Fruit fly (Drosophila melanogaster) whole organism, embryonic: ENCODE results near the gene Bacc.

Experiments used
- Abd-B ChIP-seq: fragments of 200-800 bp; sonication (Bioruptor generic); optimal IDR thresholded peaks from 2 replicates; lab custom pipeline; 2018; ENCODE audit warnings: missing biosample characterization, mild to moderate bottlenecking, missing genetic modification characterization, moderate library complexity
- Bdp1 ChIP-seq: fragments of 200-800 bp; sonication (Bioruptor generic); optimal IDR thresholded peaks from 3 replicates; lab custom pipeline; 2016; ENCODE audit warnings: missing biosample characterization, missing genetic modification characterization
- CG11504 ChIP-seq: fragments of 200-800 bp; sonication (Bioruptor generic); optimal IDR thresholded peaks from 3 replicates; lab custom pipeline; 2019; ENCODE audit warnings: missing biosample characterization, mild to moderate bottlenecking, missing genetic modification characterization, moderate library complexity
- CG11696 ChIP-seq: fragments of 200-800 bp; sonication (Bioruptor generic); IDR thresholded peaks from 2 replicates; pipeline ENCODE4 v1.3.6; 2022; ENCODE audit warnings: missing biosample characterization, missing genetic modification characterization
- CG12104 ChIP-seq: fragments of 200-800 bp; sonication (Bioruptor generic); optimal IDR thresholded peaks from 3 replicates; lab custom pipeline; 2016; ENCODE audit warnings: missing biosample characterization, missing genetic modification characterization
- CG17359 ChIP-seq: fragments of 200-800 bp; sonication (Bioruptor generic); optimal IDR thresholded peaks from 3 replicates; lab custom pipeline; 2018; ENCODE audit warnings: missing biosample characterization, mild to moderate bottlenecking, missing genetic modification characterization, moderate library complexity
- CG18262 ChIP-seq: fragments of 200-800 bp; optimal IDR thresholded peaks from 3 replicates; lab custom pipeline; 2019; ENCODE audit warnings: missing biosample characterization, mild to moderate bottlenecking, missing genetic modification characterization, moderate library complexity
- CG32532 ChIP-seq: fragments of 200-800 bp; sonication (Bioruptor generic); IDR thresholded peaks from 2 replicates; pipeline ENCODE4 v1.3.6; 2022; ENCODE audit warnings: missing biosample characterization, missing genetic modification characterization
- CG3407 ChIP-seq: fragments of 200-800 bp; sonication (Bioruptor generic); optimal IDR thresholded peaks from 2 replicates; lab custom pipeline; 2018; ENCODE audit warnings: missing biosample characterization, mild to moderate bottlenecking, missing genetic modification characterization
- CG3726 ChIP-seq: fragments of 200-800 bp; sonication (Bioruptor generic); IDR thresholded peaks from 3 replicates; pipeline ENCODE4, ENCODE4 v1.3.6; 2022; ENCODE audit warnings: missing biosample characterization, missing genetic modification characterization
- CG4707 ChIP-seq: fragments of 200-800 bp; sonication (Bioruptor generic); optimal IDR thresholded peaks from 2 replicates; lab custom pipeline; 2018; ENCODE audit warnings: missing biosample characterization, mild to moderate bottlenecking, missing genetic modification characterization, moderate library complexity
- CG4854 ChIP-seq: fragments of 200-800 bp; sonication (Bioruptor generic); optimal IDR thresholded peaks from 2 replicates; lab custom pipeline; 2016; ENCODE audit warnings: missing biosample characterization, missing genetic modification characterization, inconsistent platforms
- CG7839 ChIP-seq: fragments of 200-800 bp; sonication (Bioruptor generic); optimal IDR thresholded peaks from 3 replicates; lab custom pipeline; 2018; ENCODE audit warnings: missing biosample characterization, mild to moderate bottlenecking, missing genetic modification characterization, moderate library complexity
- CG7928 ChIP-seq: fragments of 200-800 bp; sonication (Bioruptor generic); optimal IDR thresholded peaks from 2 replicates; lab custom pipeline; 2017; ENCODE audit warnings: missing biosample characterization, mild to moderate bottlenecking, missing genetic modification characterization
- CG9215 ChIP-seq: fragments of 200-800 bp; sonication (Bioruptor generic); IDR thresholded peaks from 2 replicates; pipeline ENCODE4 v1.3.6; 2022; ENCODE audit warnings: missing biosample characterization, missing genetic modification characterization
- CG9932 ChIP-seq: fragments of 200-800 bp; sonication (Bioruptor generic); IDR thresholded peaks from 2 replicates; pipeline ENCODE4 v1.3.6; 2022; ENCODE audit warnings: missing biosample characterization, missing genetic modification characterization
- CTCF ChIP-seq: fragments of 200-800 bp; sonication (Bioruptor generic); optimal IDR thresholded peaks from 2 replicates; lab custom pipeline; 2017; ENCODE audit warnings: missing biosample characterization, mild to moderate bottlenecking, missing genetic modification characterization, moderate library complexity
- CkIIα-i1 ChIP-seq: fragments of 200-800 bp; sonication (Bioruptor generic); IDR thresholded peaks from 2 replicates; pipeline ENCODE4 v1.3.6; 2022; ENCODE audit warnings: missing biosample characterization, missing genetic modification characterization
- D ChIP-seq, 2 experiments: fragments of 200-800 bp in 1 of 2; fragments of >200 bp in 1 of 2; sonication (Bioruptor generic) in 1 of 2; optimal IDR thresholded peaks; 2 replicates in 1 of 2; 3 replicates in 1 of 2; lab custom pipeline; 2017; ENCODE audit warnings: mild to moderate bottlenecking in 1 of 2, missing biosample characterization in 1 of 2, missing genetic modification characterization in 1 of 2, missing genetic modification reagents in 1 of 2
- D19B ChIP-seq: fragments of 200-800 bp; sonication (Bioruptor generic); optimal IDR thresholded peaks from 2 replicates; lab custom pipeline; 2017; ENCODE audit warnings: missing biosample characterization, mild to moderate bottlenecking, missing genetic modification characterization
- Ets65A ChIP-seq: fragments of 200-800 bp; sonication (Bioruptor generic); peaks from one replicate; lab custom pipeline; 2016; ENCODE audit warnings: missing biosample characterization, missing genetic modification characterization
- GATAe ChIP-seq: fragments of 200-800 bp; sonication (Bioruptor generic); conservative IDR thresholded peaks from 2 replicates; pipeline ENCODE4 v1.3.6; 2022; ENCODE audit warnings: missing biosample characterization, missing genetic modification characterization
- Hey ChIP-seq: fragments of 200-800 bp; sonication (Bioruptor generic); optimal IDR thresholded peaks from 3 replicates; lab custom pipeline; 2018; ENCODE audit warnings: missing biosample characterization, mild to moderate bottlenecking, missing genetic modification characterization
- Hmr ChIP-seq: fragments of 200-800 bp; sonication (Bioruptor generic); optimal IDR thresholded peaks from 3 replicates; lab custom pipeline; 2017; ENCODE audit warnings: mild to moderate bottlenecking, missing biosample characterization, missing genetic modification reagents, missing genetic modification characterization
- Hsf ChIP-seq: fragments of 200-800 bp; sonication (Bioruptor generic); optimal IDR thresholded peaks from 3 replicates; lab custom pipeline; 2016; ENCODE audit warnings: missing biosample characterization, missing genetic modification characterization
- Jarid2 ChIP-seq: fragments of 200-800 bp; sonication (Bioruptor generic); optimal IDR thresholded peaks from 3 replicates; lab custom pipeline; 2017; ENCODE audit warnings: mild to moderate bottlenecking, missing biosample characterization, missing genetic modification reagents, missing genetic modification characterization
- Nf-YA ChIP-seq: fragments of 200-800 bp; sonication (Bioruptor generic); IDR thresholded peaks from 2 replicates; pipeline ENCODE4 v1.3.6; 2022; ENCODE audit warnings: missing biosample characterization, missing genetic modification characterization
- Optix ChIP-seq: fragments of 200-800 bp; sonication (Bioruptor generic); IDR thresholded peaks from 3 replicates; pipeline ENCODE4 v1.3.6; 2022; ENCODE audit warnings: missing biosample characterization, missing genetic modification characterization
- Ravus ChIP-seq: fragments of 200-800 bp; sonication (Bioruptor generic); IDR thresholded peaks from 2 replicates; pipeline ENCODE4 v1.3.6; 2022; ENCODE audit warnings: missing biosample characterization, missing genetic modification characterization
- Rx ChIP-seq: fragments of 200-800 bp; sonication (Bioruptor generic); IDR thresholded peaks from 2 replicates; pipeline ENCODE4 v1.3.6; 2022; ENCODE audit warnings: missing biosample characterization, missing genetic modification characterization
- Side ChIP-seq: fragments of 200-800 bp; sonication (Bioruptor generic); optimal IDR thresholded peaks from 2 replicates; lab custom pipeline; 2016; ENCODE audit warnings: missing biosample characterization, missing genetic modification characterization
- Six4 ChIP-seq: fragments of 200-800 bp; sonication (Bioruptor generic); optimal IDR thresholded peaks from 2 replicates; lab custom pipeline; 2016; ENCODE audit warnings: missing biosample characterization, missing genetic modification characterization
- ase ChIP-seq: fragments of 200-800 bp; sonication (Bioruptor generic); IDR thresholded peaks from 3 replicates; pipeline ENCODE4 v1.3.6; 2022; ENCODE audit warnings: missing biosample characterization, missing genetic modification characterization
- bsh ChIP-seq, 2 experiments: fragments of 200-800 bp; sonication (Bioruptor generic); optimal IDR thresholded peaks; 2 replicates each; lab custom pipeline; 2017 to 2018; ENCODE audit warnings: mild to moderate bottlenecking in 2 of 2, missing biosample characterization in 2 of 2, missing genetic modification characterization in 2 of 2, moderate library complexity in 1 of 2
- btn ChIP-seq: fragments of 200-800 bp; sonication (Bioruptor generic); optimal IDR thresholded peaks from 2 replicates; lab custom pipeline; 2016; ENCODE audit warnings: missing biosample characterization, missing genetic modification characterization
- cg ChIP-seq: fragments of 200-800 bp; sonication (Bioruptor generic); optimal IDR thresholded peaks from 3 replicates; lab custom pipeline; 2019; ENCODE audit warnings: missing biosample characterization, mild to moderate bottlenecking, missing genetic modification characterization, moderate library complexity
- gcm2 ChIP-seq: fragments of 200-800 bp; sonication (Bioruptor generic); optimal IDR thresholded peaks from 2 replicates; lab custom pipeline; 2016; ENCODE audit warnings: missing biosample characterization, missing genetic modification characterization
- gro ChIP-seq: fragments of 200-800 bp; sonication (Bioruptor generic); optimal IDR thresholded peaks from 2 replicates; lab custom pipeline; 2016; ENCODE audit warnings: missing biosample characterization, missing genetic modification characterization
- lola ChIP-seq, 3 experiments: fragments of >200 bp in 2 of 3; fragments of 200-800 bp in 1 of 3; sonication (Bioruptor generic) in 1 of 3; optimal IDR thresholded peaks; 2 replicates each; lab custom pipeline; 2017 to 2019; ENCODE audit warnings: missing biosample characterization in 3 of 3, missing genetic modification characterization in 3 of 3, mild to moderate bottlenecking in 1 of 3, moderate library complexity in 1 of 3
- mam ChIP-seq: fragments of 200-800 bp; sonication (Bioruptor generic); optimal IDR thresholded peaks from 3 replicates; lab custom pipeline; 2016; ENCODE audit warnings: missing biosample characterization, missing genetic modification characterization
- mld ChIP-seq: fragments of 200-800 bp; sonication (Bioruptor generic); IDR thresholded peaks from 3 replicates; pipeline ENCODE4 v1.3.6; 2022; ENCODE audit warnings: missing biosample characterization, missing genetic modification characterization; ENCODE audit not compliant: partially characterized antibody
- odd ChIP-seq: fragments of 200-800 bp; sonication (Bioruptor generic); optimal IDR thresholded peaks from 2 replicates; lab custom pipeline; 2017; ENCODE audit warnings: missing biosample characterization, mild to moderate bottlenecking, missing genetic modification characterization
- sens ChIP-seq: fragments of 200-800 bp; sonication (Bioruptor generic); peaks from one replicate; lab custom pipeline; 2016; ENCODE audit warnings: missing biosample characterization, missing genetic modification characterization
- sisA ChIP-seq: fragments of 200-800 bp; sonication (Bioruptor generic); IDR thresholded peaks from 2 replicates; pipeline ENCODE4 v1.3.6; 2022; ENCODE audit warnings: missing biosample characterization, missing genetic modification characterization
- slbo ChIP-seq: fragments of 200-800 bp; sonication (Bioruptor generic); IDR thresholded peaks from 2 replicates; pipeline ENCODE4 v1.3.6; 2022; ENCODE audit warnings: missing biosample characterization, missing genetic modification characterization
- tll ChIP-seq, 2 experiments: fragments of 200-800 bp in 1 of 2; fragments of >200 bp in 1 of 2; sonication (Bioruptor generic) in 1 of 2; optimal IDR thresholded peaks; 2 replicates each; lab custom pipeline; 2017 to 2019; ENCODE audit warnings: missing biosample characterization in 2 of 2, missing genetic modification characterization in 2 of 2, mild to moderate bottlenecking in 1 of 2, moderate library complexity in 1 of 2
- toy ChIP-seq: fragments of 200-800 bp; sonication (Bioruptor generic); IDR thresholded peaks from 2 replicates; pipeline ENCODE4 v1.3.6; 2022; ENCODE audit warnings: missing biosample characterization, missing genetic modification characterization
- trem ChIP-seq: fragments of 200-800 bp; optimal IDR thresholded peaks from 3 replicates; lab custom pipeline; 2019; ENCODE audit warnings: missing biosample characterization, mild to moderate bottlenecking, missing genetic modification characterization, moderate library complexity
- trh ChIP-seq: fragments of 200-800 bp; sonication (Bioruptor generic); optimal IDR thresholded peaks from 2 replicates; lab custom pipeline; 2016; ENCODE audit warnings: missing biosample characterization, missing genetic modification characterization
- unc-4 ChIP-seq: fragments of 200-800 bp; sonication (Bioruptor generic); IDR thresholded peaks from 2 replicates; pipeline ENCODE4 v1.3.6; 2022; ENCODE audit warnings: missing biosample characterization, missing genetic modification characterization; ENCODE audit not compliant: partially characterized antibody
- vfl ChIP-seq: fragments of 200-800 bp; sonication (Bioruptor generic); optimal IDR thresholded peaks from 2 replicates; lab custom pipeline; 2016; ENCODE audit warnings: missing biosample characterization, missing genetic modification characterization
- wdn ChIP-seq: fragments of 200-800 bp; sonication (Bioruptor generic); IDR thresholded peaks from 2 replicates; pipeline ENCODE4 v1.3.6; 2022; ENCODE audit warnings: missing biosample characterization, missing genetic modification characterization

Gene Bacc

DNA sequence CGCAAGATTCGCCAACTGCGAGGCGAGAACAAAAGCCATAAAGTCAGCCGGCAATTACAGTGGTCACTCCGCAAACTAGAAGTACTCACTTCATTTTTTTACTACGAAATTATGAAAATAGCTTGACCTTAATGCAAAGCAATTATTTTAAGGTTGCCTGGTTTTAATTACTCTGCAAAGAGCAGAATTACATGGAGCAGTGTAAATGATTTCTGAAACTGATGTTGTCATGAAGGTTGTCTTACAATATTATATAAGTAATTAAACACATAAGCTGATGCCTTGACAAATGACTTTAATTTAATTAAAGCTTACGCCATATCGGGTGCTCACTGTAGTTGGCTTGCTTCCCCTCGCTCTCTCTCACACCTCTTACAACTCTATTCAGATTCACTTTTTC, 18.0 kb upstream of the Bacc start (continued):
- TF ChIP-seq btn (GFP tag; lab: Kevin White, UChicago): no peak
- TF ChIP-seq Hey: no peak
- no peak for TF ChIP-seq GATAe (GFP tag; lab: Robert Waterston, UW)
- TF ChIP-seq CG11696 (GFP tag; lab: Robert Waterston, UW): no peak
- peak; percentile 67 for TF ChIP-seq Hmr (GFP tag; lab: Kevin White, UChicago)
- no peak for TF ChIP-seq CkIIα-i1 (GFP tag; lab: Robert Waterston, UW)
- TF ChIP-seq CG7839: peak; percentile 68
- TF ChIP-seq Ravus: no peak
- TF ChIP-seq Side (GFP tag; lab: Kevin White, UChicago): no peak
- TF ChIP-seq wdn: peak; percentile 34; the same call in 1 of the 2 replicates
- TF ChIP-seq CTCF (GFP tag; lab: Kevin White, UChicago): no peak
- peak; percentile 70 for TF ChIP-seq slbo (GFP tag; lab: Robert Waterston, UW)
- peak; percentile 65 for TF ChIP-seq CG11504 (tag; lab: Kevin White, UChicago)
- peak; percentile 88 for TF ChIP-seq sens (GFP tag; lab: Kevin White, UChicago)
- peak; percentile 71 for TF ChIP-seq CG32532 (GFP tag; lab: Robert Waterston, UW)
- TF ChIP-seq CG4854 (GFP tag; lab: Kevin White, UChicago): no peak
- TF ChIP-seq Six4: no peak
- no peak for TF ChIP-seq CG3726
- peak; percentile 33 for TF ChIP-seq CG18262 (tag; lab: Kevin White, UChicago)
- no peak for TF ChIP-seq tll (GFP tag; optimal IDR thresholded peaks at IDR 0.05; lab: Kevin White, UChicago)
- no peak for TF ChIP-seq CG4707 (GFP tag; lab: Kevin White, UChicago)
- peak; percentile 64 for TF ChIP-seq CG9932 (GFP tag; lab: Robert Waterston, UW)
- peak; percentile 47 for TF ChIP-seq CG9215 (GFP tag; lab: Robert Waterston, UW)
- TF ChIP-seq CG17359 (tag; lab: Kevin White, UChicago): peak; percentile 17
- no peak for TF ChIP-seq Jarid2 (GFP tag; lab: Kevin White, UChicago)
- no peak for TF ChIP-seq D (optimal IDR thresholded peaks at IDR 0.05; lab: Kevin White, UChicago)
- no peak for TF ChIP-seq D (GFP tag; optimal IDR thresholded peaks at IDR 0.05; lab: Kevin White, UChicago)
- no peak for TF ChIP-seq odd (GFP tag; lab: Kevin White, UChicago)
- peak; percentile 41 for TF ChIP-seq Abd-B (GFP tag; lab: Kevin White, UChicago)
- TF ChIP-seq gro (GFP tag; lab: Kevin White, UChicago): peak; percentile 64
- TF ChIP-seq CG7928 (GFP tag; lab: Kevin White, UChicago): peak; percentile 37
- no peak for TF ChIP-seq Rx (GFP tag; lab: Robert Waterston, UW)
- TF ChIP-seq bsh (GFP tag; optimal IDR thresholded peaks at IDR 0.05; lab: Kevin White, UChicago): peak; percentile 12 to 74
- TF ChIP-seq trh (GFP tag; lab: Kevin White, UChicago): no peak
- peak; percentile 2 for TF ChIP-seq Bdp1 (GFP tag; lab: Kevin White, UChicago)
- TF ChIP-seq Hsf (GFP tag; lab: Kevin White, UChicago): peak; percentile 24
- TF ChIP-seq trem (tag; lab: Kevin White, UChicago): no peak
- no peak for TF ChIP-seq cg (GFP tag; lab: Kevin White, UChicago)
- no peak for TF ChIP-seq mld
- no peak for TF ChIP-seq lola (GFP tag; optimal IDR thresholded peaks at IDR 0.05; lab: Kevin White, UChicago)
- no peak for TF ChIP-seq sisA (GFP tag; lab: Robert Waterston, UW)
- TF ChIP-seq Ets65A (GFP tag; lab: Kevin White, UChicago): no peak
- peak; percentile 2 for TF ChIP-seq gcm2 (GFP tag; lab: Kevin White, UChicago)
- no peak for TF ChIP-seq ase (GFP tag; lab: Robert Waterston, UW)
- TF ChIP-seq unc-4 (GFP tag; lab: Robert Waterston, UW): no peak
- TF ChIP-seq CG12104 (GFP tag; lab: Kevin White, UChicago): peak; percentile 17
- peak; percentile 60 for TF ChIP-seq mam (GFP tag; lab: Kevin White, UChicago)
- peak; percentile 38 for TF ChIP-seq D19B (GFP tag; lab: Kevin White, UChicago)
- TF ChIP-seq Nf-YA: no peak
- TF ChIP-seq Optix (GFP tag; lab: Robert Waterston, UW): no peak
- no peak for TF ChIP-seq toy (GFP tag; lab: Robert Waterston, UW)
- TF ChIP-seq CG3407 (GFP tag; lab: Kevin White, UChicago): no peak
- peak; percentile 24 for TF ChIP-seq vfl (GFP tag; lab: Kevin White, UChicago)
